Worm (Caenorhabditis elegans) whole organism, mixed stage, embryonic: ENCODE results near the gene cbs-2.

Experiments used
- M03D4.4 ChIP-seq: sonication (generic microtip); optimal IDR thresholded peaks from 2 replicates; lab custom pipeline; 2017; ENCODE audit warnings: mild to moderate bottlenecking, missing genetic modification characterization, missing compliant biosample characterization
- bed-3 ChIP-seq: fragments of 200-800 bp; sonication (Bioruptor generic); optimal IDR thresholded peaks from 3 replicates; lab custom pipeline; 2018; ENCODE audit warnings: mild to moderate bottlenecking, missing genetic modification characterization, moderate library complexity, missing compliant biosample characterization
- ceh-43 ChIP-seq: fragments of 200-800 bp; sonication (Bioruptor generic); optimal IDR thresholded peaks from 2 replicates; lab custom pipeline; 2018; ENCODE audit warnings: mild to moderate bottlenecking, missing genetic modification characterization, moderate library complexity, missing compliant biosample characterization
- ceh-83 ChIP-seq: fragments of 200-800 bp; sonication (Bioruptor generic); optimal IDR thresholded peaks from 2 replicates; lab custom pipeline; 2018; ENCODE audit warnings: mild to moderate bottlenecking, missing genetic modification characterization, missing compliant biosample characterization
- ces-1 ChIP-seq: fragments of 150-350 bp; optimal IDR thresholded peaks from 2 replicates; lab custom pipeline; 2014; ENCODE audit warnings: missing biosample characterization, missing genetic modification reagents, missing genetic modification characterization
- cnd-1 ChIP-seq: fragments of 200-800 bp; sonication (Bioruptor generic); optimal IDR thresholded peaks from 2 replicates; lab custom pipeline; 2018; ENCODE audit warnings: mild to moderate bottlenecking, missing genetic modification characterization, missing compliant biosample characterization
- elt-3 ChIP-seq: fragments of 150-350 bp; optimal IDR thresholded peaks from 2 replicates; lab custom pipeline; 2014; ENCODE audit warnings: missing biosample characterization, missing genetic modification characterization
- flh-1 ChIP-seq: fragments of 200-800 bp; sonication (Bioruptor generic); optimal IDR thresholded peaks from 2 replicates; lab custom pipeline; 2018; ENCODE audit warnings: mild to moderate bottlenecking, missing genetic modification characterization, moderate library complexity, missing compliant biosample characterization
- ham-2 ChIP-seq: fragments of 200-800 bp; sonication (Bioruptor generic); optimal IDR thresholded peaks from 2 replicates; lab custom pipeline; 2018; ENCODE audit warnings: mild to moderate bottlenecking, missing genetic modification characterization, missing compliant biosample characterization
- hlh-1 ChIP-seq: fragments of 150-350 bp; optimal IDR thresholded peaks from 2 replicates; lab custom pipeline; 2014; ENCODE audit warnings: missing biosample characterization, missing genetic modification reagents, missing genetic modification characterization
- lin-13 ChIP-seq: fragments of 150-350 bp; optimal IDR thresholded peaks from 2 replicates; lab custom pipeline; 2014; ENCODE audit warnings: missing biosample characterization, missing genetic modification characterization
- lin-32 ChIP-seq: fragments of 200-800 bp; sonication (Bioruptor generic); optimal IDR thresholded peaks from 2 replicates; lab custom pipeline; 2018; ENCODE audit warnings: mild to moderate bottlenecking, missing genetic modification characterization, missing compliant biosample characterization
- lsy-2 ChIP-seq: fragments of 150-350 bp; optimal IDR thresholded peaks from 2 replicates; lab custom pipeline; 2014; ENCODE audit warnings: missing biosample characterization, missing genetic modification characterization
- mab-5 ChIP-seq: fragments of 150-350 bp; optimal IDR thresholded peaks from 2 replicates; lab custom pipeline; 2014; ENCODE audit warnings: missing biosample characterization, missing genetic modification characterization
- mep-1 ChIP-seq: fragments of 150-350 bp; optimal IDR thresholded peaks from 2 replicates; lab custom pipeline; 2017; ENCODE audit warnings: missing biosample characterization, missing genetic modification reagents, missing genetic modification characterization, inconsistent platforms
- nhr-2 ChIP-seq: fragments of 150-350 bp; optimal IDR thresholded peaks from 2 replicates; lab custom pipeline; 2014; ENCODE audit warnings: missing biosample characterization, missing genetic modification characterization
- nhr-237 ChIP-seq: fragments of 150-350 bp; optimal IDR thresholded peaks from 2 replicates; lab custom pipeline; 2014; ENCODE audit warnings: missing biosample characterization, missing genetic modification characterization
- nhr-28 ChIP-seq: fragments of 150-350 bp; optimal IDR thresholded peaks from 2 replicates; lab custom pipeline; 2014; ENCODE audit warnings: missing biosample characterization, missing genetic modification characterization
- nhr-76 ChIP-seq: sonication (generic microtip); optimal IDR thresholded peaks from 2 replicates; lab custom pipeline; 2017; ENCODE audit warnings: missing biosample characterization, missing genetic modification characterization
- pha-4 ChIP-seq: fragments of 150-350 bp; optimal IDR thresholded peaks from 2 replicates; lab custom pipeline; 2018; ENCODE audit warnings: missing biosample characterization, missing genetic modification reagents, missing genetic modification characterization
- sem-2 ChIP-seq: fragments of 200-800 bp; sonication (Bioruptor generic); optimal IDR thresholded peaks from 2 replicates; lab custom pipeline; 2018; ENCODE audit warnings: mild to moderate bottlenecking, missing genetic modification characterization, missing compliant biosample characterization
- snpc-4 ChIP-seq: fragments of 150-350 bp; optimal IDR thresholded peaks from 2 replicates; lab custom pipeline; 2014; ENCODE audit warnings: missing biosample characterization, missing genetic modification characterization
- sptf-1 ChIP-seq: sonication (generic microtip); optimal IDR thresholded peaks from 2 replicates; lab custom pipeline; 2017; ENCODE audit warnings: mild to moderate bottlenecking, missing genetic modification characterization, moderate library complexity, missing compliant biosample characterization
- unc-120 ChIP-seq: sonication (generic microtip); optimal IDR thresholded peaks from 2 replicates; lab custom pipeline; 2017; ENCODE audit warnings: missing genetic modification characterization, missing compliant biosample characterization; ENCODE audit not compliant: poor library complexity, severe bottlenecking
- unc-39 ChIP-seq: fragments of 150-350 bp; optimal IDR thresholded peaks from 2 replicates; lab custom pipeline; 2014; ENCODE audit warnings: missing biosample characterization, missing genetic modification characterization
- unc-62 ChIP-seq: fragments of 150-350 bp; optimal IDR thresholded peaks from 2 replicates; lab custom pipeline; 2014; ENCODE audit warnings: missing biosample characterization, missing genetic modification reagents, missing genetic modification characterization
- zip-8 ChIP-seq: fragments of 150-350 bp; optimal IDR thresholded peaks from 2 replicates; lab custom pipeline; 2014; ENCODE audit warnings: missing biosample characterization, missing genetic modification characterization
- ztf-11 ChIP-seq: fragments of 150-350 bp; optimal IDR thresholded peaks from 2 replicates; lab custom pipeline; 2014; ENCODE audit warnings: missing biosample characterization, missing genetic modification characterization

cbs-2 gene

ce11 chrII:2225608-2226007 is 2.2 kb upstream of the cbs-2 start, which contains the start of gene F54A3.5:
Gene F54A3.5, minus strand, starts transcription at chrII:2225708.
- TF ChIP-seq nhr-237 (tag; lab: Kevin White, UChicago) (no peak), mep-1 (tag; lab: Kevin White, UChicago) (no peak), lin-13 (no peak), sem-2 (GFP tag; lab: Kevin White, UChicago) (no peak), unc-39 (tag; lab: Kevin White, UChicago) (no peak), unc-62 (GFP tag; lab: Kevin White, UChicago) (no peak), cnd-1 (no peak), sptf-1 (no peak), ceh-43 (GFP tag; lab: Kevin White, UChicago) (no peak), M03D4.4 (tag; lab: Kevin White, UChicago) (no peak)
- TF ChIP-seq, all 35 proteins: peak for 0

ce11 chrII:2221196-2221896 is 2.0 kb downstream of the cbs-2 start:
- TF ChIP-seq nhr-76 (tag; lab: Kevin White, UChicago) = no peak
- no peak for TF ChIP-seq ces-1 (GFP tag; lab: Kevin White, UChicago)
- no peak for TF ChIP-seq ztf-11 (tag; lab: Kevin White, UChicago)
- no peak for TF ChIP-seq unc-39 (tag; lab: Kevin White, UChicago)
- TF ChIP-seq lin-32 = no peak
- no peak for TF ChIP-seq hlh-1 (tag; lab: Kevin White, UChicago)
- TF ChIP-seq ham-2 = no peak
- TF ChIP-seq nhr-2 = no peak
- no peak for TF ChIP-seq ceh-43 (GFP tag; lab: Kevin White, UChicago)
- no peak for TF ChIP-seq flh-1
- TF ChIP-seq unc-62 (GFP tag; lab: Kevin White, UChicago) = no peak
- TF ChIP-seq, all 35 proteins: peak for 0

- TF ChIP-seq mab-5 (tag; lab: Kevin White, UChicago) (no peak), sptf-1 (peak; percentile 62), ham-2 (peak; percentile 49), lsy-2 (peak; percentile 53), ces-1 (GFP tag; lab: Kevin White, UChicago) (peak; percentile 25), M03D4.4 (tag; lab: Kevin White, UChicago) (no peak), ceh-43 (GFP tag; lab: Kevin White, UChicago) (no peak), lin-13 (peak; percentile 56), mep-1 (tag; lab: Kevin White, UChicago) (peak; percentile 26), elt-3 (tag; lab: Kevin White, UChicago) (no peak), unc-120 (tag; lab: Kevin White, UChicago) (peak; percentile 73), pha-4 (tag; lab: Kevin White, UChicago) (peak; percentile 4)
Observed at ce11 chrII:2219880-2220279, 3.5 kb downstream of the cbs-2 start, which contains the start of gene Y59C2A.3. Gene Y59C2A.3, minus strand, starts transcription at chrII:2219921.

ce11 chrII:2216940-2217664 is 6.3 kb downstream of the cbs-2 start:
- TF ChIP-seq ham-2 (no peak), nhr-76 (tag; lab: Kevin White, UChicago) (no peak), nhr-28 (tag; lab: Kevin White, UChicago) (no peak), bed-3 (no peak), M03D4.4 (tag; lab: Kevin White, UChicago) (no peak), ceh-83 (GFP tag; lab: Kevin White, UChicago) (no peak), ces-1 (GFP tag; lab: Kevin White, UChicago) (no peak), pha-4 (tag; lab: Kevin White, UChicago) (no peak), zip-8 (tag; lab: Kevin White, UChicago) (no peak), mab-5 (tag; lab: Kevin White, UChicago) (no peak), sem-2 (GFP tag; lab: Kevin White, UChicago) (no peak), flh-1 (no peak), cnd-1 (no peak), hlh-1 (tag; lab: Kevin White, UChicago) (no peak), snpc-4 (tag; lab: Kevin White, UChicago) (no peak)

ce11 chrII:2215512-2215911 is 7.9 kb downstream of the cbs-2 start:
- TF ChIP-seq lin-32 (no peak), sem-2 (GFP tag; lab: Kevin White, UChicago) (no peak), nhr-2 (no peak), unc-62 (GFP tag; lab: Kevin White, UChicago) (no peak), ceh-83 (GFP tag; lab: Kevin White, UChicago) (no peak), sptf-1 (no peak)
- TF ChIP-seq, all 35 proteins: peak for 0
